Worm (Caenorhabditis elegans): ENCODE data around the gene C49H3.12.
"Not testable (repeated sequence)": the region's sequence is repeated elsewhere in the genome, so short reads cannot be mapped to it uniquely, and the experiment has no call there.

DNA sequence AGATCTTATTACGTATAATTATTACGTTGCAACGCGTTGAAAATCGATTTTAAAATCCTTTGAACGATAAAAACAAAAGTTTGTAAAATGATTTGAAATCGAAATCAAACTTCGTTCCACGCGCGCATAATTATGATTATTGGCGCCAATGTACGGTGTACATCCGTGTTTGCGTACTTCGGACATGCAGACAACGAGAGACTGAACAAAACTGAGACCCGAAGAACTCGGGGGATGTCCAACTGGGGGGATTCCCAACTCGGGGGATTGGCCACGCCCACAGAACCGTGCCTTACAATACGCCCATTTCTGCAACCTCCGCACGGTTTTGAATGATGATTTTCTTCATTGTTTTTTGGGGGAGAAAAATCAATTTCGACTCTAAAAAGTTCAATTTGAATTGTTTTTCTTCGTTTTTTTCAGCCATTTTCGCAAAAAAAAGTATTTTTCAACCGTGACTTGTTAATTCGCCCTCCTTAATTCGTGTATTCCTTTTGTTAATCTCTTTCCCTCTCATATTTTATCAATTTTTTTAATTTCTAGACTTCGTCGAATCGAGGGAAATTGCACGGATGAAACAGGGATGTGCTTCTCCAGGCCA, 19.9 kb upstream of the C49H3.12 start, which contains the start of gene F20D12.12:
- peak; percentile 94 for TF ChIP-seq lsy-2 (tag; optimal IDR thresholded peaks at IDR 0.05)
- not testable (repeated sequence) for TF ChIP-seq unc-62 (GFP tag; optimal IDR thresholded peaks at IDR 0.05); nhr-12 (tag; optimal IDR thresholded peaks at IDR 0.05); ceh-39 (tag; optimal IDR thresholded peaks at IDR 0.05); nhr-237 (tag; optimal IDR thresholded peaks at IDR 0.05); cnd-1 (tag; optimal IDR thresholded peaks at IDR 0.05); M03D4.4 (tag; optimal IDR thresholded peaks at IDR 0.05)
- peak; percentile 66 for TF ChIP-seq ces-1 (GFP tag; optimal IDR thresholded peaks at IDR 0.05)

All from whole organism, mixed stage, embryonic.